Fruit fly (Drosophila melanogaster) whole organism, adult: ENCODE data around the gene Sap47.
"Not testable (repeated sequence)": the region's sequence is repeated elsewhere in the genome, so short reads cannot be mapped to it uniquely, and the experiment has no call there.

Source experiments
- CG14711 ChIP-seq: fragments of 200-800 bp; sonication (Bioruptor generic); optimal IDR thresholded peaks from 2 replicates; lab custom pipeline; 2018; ENCODE audit warnings: missing biosample characterization, mild to moderate bottlenecking, missing genetic modification characterization, moderate library complexity
- CG7045 ChIP-seq: fragments of 200-800 bp; sonication (Bioruptor generic); optimal IDR thresholded peaks from 2 replicates; lab custom pipeline; 2017; ENCODE audit warnings: missing biosample characterization, mild to moderate bottlenecking, missing genetic modification characterization
- CG7101 ChIP-seq: fragments of 200-800 bp; sonication (Bioruptor generic); optimal IDR thresholded peaks from 2 replicates; lab custom pipeline; 2018; ENCODE audit warnings: missing biosample characterization, mild to moderate bottlenecking, missing genetic modification characterization, moderate library complexity
- Crg-1 ChIP-seq: fragments of 200-800 bp; sonication (Bioruptor generic); optimal IDR thresholded peaks from 2 replicates; lab custom pipeline; 2016; ENCODE audit warnings: missing biosample characterization, missing genetic modification characterization
- Hr96 ChIP-seq: fragments of 200-800 bp; sonication (Bioruptor generic); optimal IDR thresholded peaks from 2 replicates; lab custom pipeline; 2016; ENCODE audit warnings: missing biosample characterization, missing genetic modification characterization
- Mnt ChIP-seq: fragments of 200-800 bp; sonication (Bioruptor generic); optimal IDR thresholded peaks from 2 replicates; lab custom pipeline; 2016; ENCODE audit warnings: missing biosample characterization, mild to moderate bottlenecking, missing genetic modification characterization
- bab1 ChIP-seq: fragments of 200-800 bp; sonication (Bioruptor generic); optimal IDR thresholded peaks from 3 replicates; lab custom pipeline; 2019; ENCODE audit warnings: missing biosample characterization, mild to moderate bottlenecking, missing genetic modification characterization, moderate library complexity
- cnc ChIP-seq, 2 experiments: fragments of >200 bp; optimal IDR thresholded peaks; 2 replicates each; lab custom pipeline; 2017
- kay ChIP-seq: fragments of 200-800 bp; sonication (Bioruptor generic); peaks from one replicate; lab custom pipeline; 2016; ENCODE audit warnings: missing biosample characterization, missing genetic modification characterization, borderline replicate concordance
- ovo ChIP-seq: fragments of 200-800 bp; sonication (Bioruptor generic); optimal IDR thresholded peaks from 2 replicates; lab custom pipeline; 2016; ENCODE audit warnings: missing biosample characterization, missing genetic modification characterization
- pad ChIP-seq: fragments of 200-800 bp; sonication (Bioruptor generic); optimal IDR thresholded peaks from 3 replicates; lab custom pipeline; 2017; ENCODE audit warnings: missing biosample characterization, missing genetic modification characterization, mild to moderate bottlenecking, moderate library complexity, missing genetic modification reagents
- tj ChIP-seq: fragments of 200-800 bp; sonication (Bioruptor generic); optimal IDR thresholded peaks from 3 replicates; lab custom pipeline; 2017; ENCODE audit warnings: missing biosample characterization, mild to moderate bottlenecking, missing genetic modification characterization, moderate library complexity
- toe ChIP-seq: fragments of 200-800 bp; sonication (Bioruptor generic); optimal IDR thresholded peaks from 2 replicates; lab custom pipeline; 2016; ENCODE audit warnings: missing biosample characterization, missing genetic modification characterization

DNA sequence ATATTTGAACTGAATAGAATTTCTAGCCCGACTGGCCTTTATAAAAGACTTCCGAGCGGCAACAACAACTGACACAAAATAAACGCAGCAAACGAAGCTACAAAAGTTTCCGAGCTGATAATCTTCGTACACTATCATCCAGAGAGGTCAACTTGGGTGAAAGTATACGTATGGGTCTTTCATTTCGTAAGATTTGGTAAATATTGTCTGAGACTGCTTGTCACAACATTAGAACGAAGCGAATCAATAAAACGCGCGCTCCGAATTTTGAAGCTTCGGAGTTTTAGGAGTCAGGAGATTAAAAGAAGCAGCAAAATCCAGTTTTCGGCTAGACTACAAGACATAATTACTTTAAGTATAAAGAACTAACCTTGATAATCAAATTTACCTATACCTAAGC lies 30.4 kb upstream of the Sap47 start, which contains the start of gene glob1:
- not testable (repeated sequence) for TF ChIP-seq ovo (GFP tag; lab: Kevin White, UChicago); Crg-1 (GFP tag; lab: Kevin White, UChicago); kay (GFP tag; lab: Kevin White, UChicago); bab1; CG7101 (tag; lab: Kevin White, UChicago); CG14711 (tag; lab: Kevin White, UChicago); CG7045 (GFP tag; lab: Kevin White, UChicago); Hr96; tj (GFP tag; lab: Kevin White, UChicago); pad (GFP tag; lab: Kevin White, UChicago); toe (GFP tag; lab: Kevin White, UChicago); cnc (optimal IDR thresholded peaks at IDR 0.05; lab: Kevin White, UChicago); Mnt (GFP tag; lab: Kevin White, UChicago)
